Fruit fly (Drosophila melanogaster) whole organism, embryonic: ENCODE measurements around the gene retm.

Experiments used
- Atf3 ChIP-seq: fragments of 200-800 bp; sonication (Bioruptor generic); optimal IDR thresholded peaks from 3 replicates; lab custom pipeline; 2016; ENCODE audit warnings: missing biosample characterization, missing genetic modification characterization
- CG1024 ChIP-seq: fragments of 200-800 bp; sonication (Bioruptor generic); IDR thresholded peaks from 2 replicates; pipeline ENCODE4 v1.3.6; 2022; ENCODE audit warnings: missing biosample characterization, missing genetic modification characterization
- CG11085 ChIP-seq: fragments of 200-800 bp; sonication (Bioruptor generic); IDR thresholded peaks from 2 replicates; pipeline ENCODE4 v1.3.6; 2022; ENCODE audit warnings: missing biosample characterization, missing genetic modification characterization
- CG12236 ChIP-seq: fragments of 200-800 bp; sonication (Bioruptor generic); optimal IDR thresholded peaks from 2 replicates; lab custom pipeline; 2016; ENCODE audit warnings: missing biosample characterization, missing genetic modification characterization
- CG14050 ChIP-seq: fragments of 200-800 bp; sonication (Bioruptor generic); IDR thresholded peaks from 3 replicates; pipeline ENCODE4 v1.3.6; 2022; ENCODE audit warnings: missing biosample characterization, missing genetic modification characterization
- CG15696 ChIP-seq: fragments of 200-800 bp; sonication (Bioruptor generic); optimal IDR thresholded peaks from 2 replicates; lab custom pipeline; 2019; ENCODE audit warnings: missing biosample characterization, mild to moderate bottlenecking, missing genetic modification characterization, moderate library complexity
- CG1603 ChIP-seq: fragments of 200-800 bp; sonication (Bioruptor generic); optimal IDR thresholded peaks from 2 replicates; lab custom pipeline; 2019; ENCODE audit warnings: missing biosample characterization, mild to moderate bottlenecking, missing genetic modification characterization, moderate library complexity
- CG17568 ChIP-seq: fragments of 200-800 bp; sonication (Bioruptor generic); optimal IDR thresholded peaks from 2 replicates; lab custom pipeline; 2018; ENCODE audit warnings: missing biosample characterization, mild to moderate bottlenecking, missing genetic modification characterization, moderate library complexity
- CG30431 ChIP-seq: fragments of 200-800 bp; sonication (Bioruptor generic); optimal IDR thresholded peaks from 2 replicates; lab custom pipeline; 2017; ENCODE audit warnings: missing biosample characterization, missing genetic modification characterization
- CG32772 ChIP-seq: fragments of 200-800 bp; sonication (Bioruptor generic); IDR thresholded peaks from 2 replicates; pipeline ENCODE4 v1.3.6; 2022; ENCODE audit warnings: missing biosample characterization, missing genetic modification characterization
- CG33557 ChIP-seq: fragments of 200-800 bp; sonication (Bioruptor generic); optimal IDR thresholded peaks from 2 replicates; lab custom pipeline; 2019; ENCODE audit warnings: missing biosample characterization, mild to moderate bottlenecking, missing genetic modification characterization, moderate library complexity
- CG34376 ChIP-seq: fragments of 200-800 bp; sonication (Bioruptor generic); optimal IDR thresholded peaks from 2 replicates; lab custom pipeline; 2018; ENCODE audit warnings: missing biosample characterization, mild to moderate bottlenecking, missing genetic modification characterization
- CG3838 ChIP-seq: fragments of 200-800 bp; sonication (Bioruptor generic); optimal IDR thresholded peaks from 3 replicates; lab custom pipeline; 2016; ENCODE audit warnings: missing biosample characterization, missing genetic modification characterization
- CG4404 ChIP-seq: fragments of 200-800 bp; sonication (Bioruptor generic); IDR thresholded peaks from 2 replicates; pipeline ENCODE4 v1.3.6; 2022; ENCODE audit warnings: missing biosample characterization, missing genetic modification characterization
- CG4424 ChIP-seq: fragments of 200-800 bp; sonication (Bioruptor generic); optimal IDR thresholded peaks from 3 replicates; lab custom pipeline; 2016; ENCODE audit warnings: missing biosample characterization, missing genetic modification characterization
- CG6254 ChIP-seq: fragments of 200-800 bp; sonication (Bioruptor generic); optimal IDR thresholded peaks from 3 replicates; lab custom pipeline; 2017; ENCODE audit warnings: mild to moderate bottlenecking, missing biosample characterization, missing genetic modification reagents, missing genetic modification characterization
- CG6813 ChIP-seq: fragments of 200-800 bp; sonication (Bioruptor generic); optimal IDR thresholded peaks from 2 replicates; lab custom pipeline; 2017; ENCODE audit warnings: missing biosample characterization, missing genetic modification characterization, mild to moderate bottlenecking, moderate library complexity, missing genetic modification reagents
- CG7271 ChIP-seq: fragments of 200-800 bp; sonication (Bioruptor generic); optimal IDR thresholded peaks from 2 replicates; lab custom pipeline; 2018; ENCODE audit warnings: missing biosample characterization, mild to moderate bottlenecking, missing genetic modification characterization, moderate library complexity
- CG7372 ChIP-seq: fragments of 200-800 bp; sonication (Bioruptor generic); IDR thresholded peaks from 2 replicates; pipeline ENCODE4 v1.3.6; 2022; ENCODE audit warnings: missing biosample characterization, missing genetic modification characterization
- CG7987 ChIP-seq: fragments of 200-800 bp; sonication (Bioruptor generic); optimal IDR thresholded peaks from 2 replicates; lab custom pipeline; 2018; ENCODE audit warnings: missing biosample characterization, mild to moderate bottlenecking, missing genetic modification characterization, moderate library complexity
- CG9932 ChIP-seq: fragments of 200-800 bp; sonication (Bioruptor generic); IDR thresholded peaks from 2 replicates; pipeline ENCODE4 v1.3.6; 2022; ENCODE audit warnings: missing biosample characterization, missing genetic modification characterization
- Chrac-16 ChIP-seq: fragments of 200-800 bp; sonication (Bioruptor generic); optimal IDR thresholded peaks from 3 replicates; lab custom pipeline; 2016; ENCODE audit warnings: missing biosample characterization, missing genetic modification characterization
- Dip2 ChIP-seq: fragments of 200-800 bp; sonication (Bioruptor generic); IDR thresholded peaks from 2 replicates; pipeline ENCODE4 v1.3.6; 2022; ENCODE audit warnings: missing biosample characterization, missing genetic modification characterization
- Ets65A ChIP-seq: fragments of 200-800 bp; sonication (Bioruptor generic); peaks from one replicate; lab custom pipeline; 2016; ENCODE audit warnings: missing biosample characterization, missing genetic modification characterization
- HmgZ ChIP-seq: fragments of 200-800 bp; sonication (Bioruptor generic); optimal IDR thresholded peaks from 2 replicates; lab custom pipeline; 2018; ENCODE audit warnings: missing biosample characterization, mild to moderate bottlenecking, missing genetic modification characterization
- Hr39 ChIP-seq: fragments of >200 bp; optimal IDR thresholded peaks from 2 replicates; lab custom pipeline; 2017
- Meics ChIP-seq: fragments of 200-800 bp; sonication (Bioruptor generic); optimal IDR thresholded peaks from 2 replicates; lab custom pipeline; 2017; ENCODE audit warnings: missing biosample characterization, mild to moderate bottlenecking, missing genetic modification characterization
- Myb ChIP-seq: fragments of 200-800 bp; sonication (Bioruptor generic); optimal IDR thresholded peaks from 2 replicates; lab custom pipeline; 2016; ENCODE audit warnings: missing biosample characterization, missing genetic modification characterization
- Rfx ChIP-seq: fragments of 200-800 bp; sonication (Bioruptor generic); IDR thresholded peaks from 2 replicates; pipeline ENCODE4 v1.3.6; 2022; ENCODE audit warnings: missing biosample characterization, missing genetic modification characterization
- Sry-β ChIP-seq: fragments of 200-800 bp; sonication (Bioruptor generic); optimal IDR thresholded peaks from 2 replicates; lab custom pipeline; 2018; ENCODE audit warnings: missing biosample characterization, mild to moderate bottlenecking, missing genetic modification characterization, moderate library complexity
- Stat92E ChIP-seq, 3 experiments: fragments of >200 bp in 2 of 3; fragments of 200-800 bp in 1 of 3; sonication (Bioruptor generic) in 1 of 3; optimal IDR thresholded peaks; 2 replicates each; lab custom pipeline; 2017 to 2019; ENCODE audit warnings: missing biosample characterization in 3 of 3, missing genetic modification characterization in 3 of 3, mild to moderate bottlenecking in 1 of 3, moderate library complexity in 1 of 3
- ap ChIP-seq: fragments of 200-800 bp; sonication (Bioruptor generic); IDR thresholded peaks from 2 replicates; pipeline ENCODE4 v1.3.6; 2022; ENCODE audit warnings: missing biosample characterization, missing genetic modification characterization
- ase ChIP-seq: fragments of 200-800 bp; sonication (Bioruptor generic); IDR thresholded peaks from 3 replicates; pipeline ENCODE4 v1.3.6; 2022; ENCODE audit warnings: missing biosample characterization, missing genetic modification characterization
- chn ChIP-seq: fragments of 200-800 bp; sonication (Bioruptor generic); optimal IDR thresholded peaks from 2 replicates; lab custom pipeline; 2016; ENCODE audit warnings: missing biosample characterization, missing genetic modification characterization
- ci ChIP-seq: fragments of 200-800 bp; sonication (Bioruptor generic); IDR thresholded peaks from 3 replicates; pipeline ENCODE4 v1.3.6; 2022; ENCODE audit warnings: missing biosample characterization, missing genetic modification characterization
- da ChIP-seq: fragments of 200-800 bp; sonication (Bioruptor generic); optimal IDR thresholded peaks from 2 replicates; lab custom pipeline; 2016; ENCODE audit warnings: missing biosample characterization, missing genetic modification characterization
- dmrt11E ChIP-seq: fragments of 200-800 bp; sonication (Bioruptor generic); optimal IDR thresholded peaks from 3 replicates; lab custom pipeline; 2018; ENCODE audit warnings: missing biosample characterization, mild to moderate bottlenecking, missing genetic modification characterization, moderate library complexity
- eyg ChIP-seq: fragments of 200-800 bp; sonication (Bioruptor generic); optimal IDR thresholded peaks from 3 replicates; lab custom pipeline; 2016; ENCODE audit warnings: missing biosample characterization, missing genetic modification characterization
- lilli ChIP-seq: fragments of 200-800 bp; sonication (Bioruptor generic); optimal IDR thresholded peaks from 3 replicates; lab custom pipeline; 2016; ENCODE audit warnings: missing biosample characterization, missing genetic modification characterization
- lov ChIP-seq, 2 experiments: fragments of 200-800 bp in 1 of 2; fragments of >200 bp in 1 of 2; sonication (Bioruptor generic) in 1 of 2; IDR thresholded peaks in 1 of 2; optimal IDR thresholded peaks in 1 of 2; 2 replicates in 1 of 2; 3 replicates in 1 of 2; pipeline versions ENCODE4 v1.3.6 to Lab custom; 2017 to 2022; ENCODE audit warnings: missing biosample characterization in 1 of 2, missing genetic modification characterization in 1 of 2
- pb ChIP-seq: fragments of 200-800 bp; sonication (Bioruptor generic); optimal IDR thresholded peaks from 3 replicates; lab custom pipeline; 2016; ENCODE audit warnings: missing biosample characterization, missing genetic modification characterization
- sc ChIP-seq, 3 experiments: fragments of >200 bp in 2 of 3; fragments of 200-800 bp in 1 of 3; sonication (Bioruptor generic) in 1 of 3; optimal IDR thresholded peaks; 2 replicates in 2 of 3; 3 replicates in 1 of 3; lab custom pipeline; 2017; ENCODE audit warnings: mild to moderate bottlenecking in 1 of 3, missing biosample characterization in 1 of 3, missing genetic modification characterization in 1 of 3, missing genetic modification reagents in 1 of 3
- sens-2 ChIP-seq: fragments of 200-800 bp; sonication (Bioruptor generic); IDR thresholded peaks from 2 replicates; pipeline ENCODE4 v1.3.6; 2022; ENCODE audit warnings: missing biosample characterization, missing genetic modification characterization
- slp2 ChIP-seq: fragments of 200-800 bp; sonication (Bioruptor generic); optimal IDR thresholded peaks from 2 replicates; lab custom pipeline; 2016; ENCODE audit warnings: missing biosample characterization, missing genetic modification characterization
- tll ChIP-seq, 2 experiments: fragments of 200-800 bp in 1 of 2; fragments of >200 bp in 1 of 2; sonication (Bioruptor generic) in 1 of 2; optimal IDR thresholded peaks; 2 replicates each; lab custom pipeline; 2017 to 2019; ENCODE audit warnings: missing biosample characterization in 2 of 2, missing genetic modification characterization in 2 of 2, mild to moderate bottlenecking in 1 of 2, moderate library complexity in 1 of 2
- tup ChIP-seq: fragments of 200-800 bp; sonication (Bioruptor generic); optimal IDR thresholded peaks from 2 replicates; lab custom pipeline; 2016; ENCODE audit warnings: missing biosample characterization, mild to moderate bottlenecking, missing genetic modification characterization, moderate library complexity
- unc-4 ChIP-seq: fragments of 200-800 bp; sonication (Bioruptor generic); IDR thresholded peaks from 2 replicates; pipeline ENCODE4 v1.3.6; 2022; ENCODE audit warnings: missing biosample characterization, missing genetic modification characterization; ENCODE audit not compliant: partially characterized antibody
- unpg ChIP-seq: fragments of 200-800 bp; sonication (Bioruptor generic); optimal IDR thresholded peaks from 3 replicates; lab custom pipeline; 2018; ENCODE audit warnings: missing biosample characterization, mild to moderate bottlenecking, missing genetic modification characterization, moderate library complexity

retm gene

DNA sequence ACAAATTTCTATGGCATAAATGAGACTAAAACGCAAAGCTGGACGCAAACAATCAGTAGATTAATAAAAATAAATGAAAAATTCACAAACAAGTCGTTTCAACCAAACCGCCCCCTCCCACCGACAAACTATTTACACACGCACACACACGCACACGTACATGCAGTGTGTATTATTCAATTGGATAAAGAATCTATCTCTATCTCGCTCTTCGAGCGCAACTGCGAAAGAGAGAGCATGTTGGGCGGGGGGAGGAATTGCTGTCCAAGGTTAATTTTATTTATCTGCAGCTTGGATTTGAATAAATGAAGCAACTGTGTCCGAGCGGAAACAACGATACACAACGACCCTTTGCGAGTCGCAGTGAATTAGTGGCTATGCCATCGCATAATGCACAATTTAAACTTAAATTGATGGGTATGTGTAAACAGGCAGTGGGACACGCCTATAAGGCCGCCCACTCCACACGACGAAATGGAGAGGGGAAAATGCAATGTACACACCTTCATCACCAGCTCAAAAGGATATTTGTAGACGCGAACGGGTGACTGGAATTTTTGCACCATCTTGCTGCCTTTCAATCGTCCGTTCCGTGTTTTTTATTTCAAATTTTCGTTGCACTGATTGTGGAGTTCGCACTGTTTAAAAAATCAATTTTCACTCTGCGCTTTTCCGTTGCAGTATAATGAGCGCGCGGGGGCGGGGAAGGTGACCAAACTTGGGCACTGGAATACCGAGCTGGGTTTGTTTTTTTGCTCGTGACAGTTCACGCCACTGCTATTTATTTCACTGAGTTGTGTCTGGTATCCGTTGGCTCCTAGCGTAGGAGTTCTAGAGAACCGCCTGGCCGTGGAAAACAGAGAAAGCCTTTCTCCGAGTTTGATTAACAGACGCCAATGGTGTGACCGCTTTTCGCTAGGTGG is at the start of gene retm (continued):
- TF ChIP-seq Stat92E (GFP tag; optimal IDR thresholded peaks at IDR 0.05; lab: Kevin White, UChicago) (no peak), pb (GFP tag; lab: Kevin White, UChicago) (no peak), Atf3 (GFP tag; lab: Kevin White, UChicago) (no peak), tll (GFP tag; optimal IDR thresholded peaks at IDR 0.05; lab: Kevin White, UChicago) (no peak), da (GFP tag; lab: Kevin White, UChicago) (no peak), eyg (GFP tag; lab: Kevin White, UChicago) (no peak), CG3838 (GFP tag; lab: Kevin White, UChicago) (no peak), Rfx (peak; percentile 23; the same call in 1 of the 2 replicates), CG6813 (GFP tag; lab: Kevin White, UChicago) (peak; percentile 10), CG4404 (GFP tag; lab: Robert Waterston, UW) (no peak), chn (GFP tag; lab: Kevin White, UChicago) (peak; percentile 70), CG1603 (tag; lab: Kevin White, UChicago) (peak; percentile 10), CG1024 (0 out of 2 replicates have a peak, but pooled peaks have one; percentile 23), ap (GFP tag; lab: Robert Waterston, UW) (no peak), HmgZ (no peak), CG15696 (no peak), unc-4 (GFP tag; lab: Robert Waterston, UW) (no peak), Dip2 (GFP tag; lab: Robert Waterston, UW) (no peak), CG30431 (no peak), Myb (GFP tag; lab: Kevin White, UChicago) (no peak), sens-2 (GFP tag; lab: Robert Waterston, UW) (no peak), CG4424 (GFP tag; lab: Kevin White, UChicago) (no peak), CG6254 (no peak), lov (optimal IDR thresholded peaks at IDR 0.05; lab: Kevin White, UChicago) (peak; percentile 22), lov (GFP tag; IDR thresholded peaks at IDR 0.05; lab: Robert Waterston, UW) (no peak), dmrt11E (tag; lab: Kevin White, UChicago) (no peak), unpg (no peak), CG11085 (GFP tag; lab: Robert Waterston, UW) (no peak), Chrac-16 (GFP tag; lab: Kevin White, UChicago) (no peak), CG7271 (peak; percentile 20), CG32772 (GFP tag; lab: Robert Waterston, UW) (no peak), sc (optimal IDR thresholded peaks at IDR 0.05; lab: Kevin White, UChicago) (no peak), sc (GFP tag; optimal IDR thresholded peaks at IDR 0.05; lab: Kevin White, UChicago) (no peak), Sry-β (no peak), CG17568 (GFP tag; lab: Kevin White, UChicago) (peak; percentile 39), ase (no peak), CG9932 (GFP tag; lab: Robert Waterston, UW) (no peak), lilli (GFP tag; lab: Kevin White, UChicago) (no peak), slp2 (no peak), CG7372 (no peak), Meics (GFP tag; lab: Kevin White, UChicago) (no peak), Ets65A (GFP tag; lab: Kevin White, UChicago) (no peak), CG7987 (GFP tag; lab: Kevin White, UChicago) (peak; percentile 30), CG34376 (GFP tag; lab: Kevin White, UChicago) (peak; percentile 2), tup (no peak), Hr39 (no peak), CG12236 (no peak), CG14050 (GFP tag; lab: Robert Waterston, UW) (no peak), CG33557 (no peak), ci (GFP tag; lab: Robert Waterston, UW) (peak; percentile 45; the same call in 1 of the 3 replicates)
